Comparison of ENCODE assay signal across 1 fruit fly cellular context in the genomic region with DNA sequence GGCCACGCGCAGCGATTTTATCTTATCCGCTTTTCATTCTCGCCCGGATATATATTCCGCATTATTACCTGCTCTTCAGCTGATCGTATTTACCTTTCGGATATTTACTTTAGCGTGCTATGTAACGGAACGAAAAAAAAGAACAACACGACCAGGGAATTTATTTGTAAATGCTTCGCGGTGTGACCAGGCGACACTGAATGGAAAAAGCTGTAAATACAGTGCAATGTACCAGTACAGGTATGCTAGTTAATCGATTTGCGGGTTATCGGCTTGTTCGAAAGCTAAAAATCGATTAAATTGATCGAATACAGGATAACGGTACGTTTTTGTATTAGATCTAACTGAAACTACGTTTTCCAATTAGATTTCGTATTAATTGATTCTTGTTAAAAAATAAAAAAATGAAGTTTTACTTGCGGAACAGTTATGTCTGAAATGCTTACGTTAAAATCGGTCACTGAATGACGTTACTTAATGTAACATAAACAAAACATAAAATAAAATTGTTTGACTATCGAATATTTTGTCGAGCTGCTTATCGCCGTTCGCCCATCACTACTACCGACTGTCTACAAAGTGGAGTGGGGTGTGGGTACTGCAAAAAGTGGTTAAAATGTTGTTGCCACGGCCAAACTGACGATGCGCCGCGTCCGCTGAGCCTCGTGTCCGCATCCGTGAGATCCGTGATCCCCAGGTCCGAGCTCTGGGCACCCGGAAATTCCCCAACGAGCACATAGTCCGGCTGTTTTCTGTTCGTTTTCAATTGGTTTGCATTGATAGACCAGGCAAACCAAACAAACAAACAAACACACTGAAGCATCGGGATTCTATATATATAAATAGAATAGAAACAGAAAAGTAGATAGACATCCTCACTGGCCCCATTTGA.
TF ChIP-seq lines count a peak whose summit lies in the region.

A gene (minus strand): TSS at position 203 of the 892 bp plus-strand sequence.
A gene (plus strand): TSS at position 553 of the 892 bp plus-strand sequence.

TF ChIP-seq in whole organism, embryonic, 481 proteins besides CTCF, POLR2A, EP300 and RAD21 (continued from another document and continues in another):
- TF ChIP-seq Hsf (GFP tag; optimal IDR thresholded peaks at IDR 0.05; lab: Kevin White, UChicago) (peak; percentile 25), Hr78 (GFP tag; optimal IDR thresholded peaks at IDR 0.05; lab: Kevin White, UChicago) (no peak), CG6689 (GFP tag; IDR thresholded peaks at IDR 0.05; lab: Robert Waterston, UW) (0 out of 2 replicates have a peak, but pooled peaks have one; percentile 31), disco-r (GFP tag; optimal IDR thresholded peaks at IDR 0.05; lab: Kevin White, UChicago) (peak; percentile 68), vnd (GFP tag; IDR thresholded peaks at IDR 0.05; lab: Robert Waterston, UW; ENCODE audit: partially characterized antibody) (peak; percentile 60), Neu2 (GFP tag; optimal IDR thresholded peaks at IDR 0.05; lab: Kevin White, UChicago; ENCODE audit: borderline replicate concordance) (no peak), pb (GFP tag; optimal IDR thresholded peaks at IDR 0.05; lab: Kevin White, UChicago) (peak; percentile 75), CG2875 (GFP tag; optimal IDR thresholded peaks at IDR 0.05; lab: Kevin White, UChicago) (peak; percentile 88), Xrp1 (GFP tag; IDR thresholded peaks at IDR 0.05; lab: Robert Waterston, UW) (peak; percentile 76), Mes4 (GFP tag; optimal IDR thresholded peaks at IDR 0.05; lab: Kevin White, UChicago) (peak; percentile 76), Atf3 (GFP tag; optimal IDR thresholded peaks at IDR 0.05; lab: Kevin White, UChicago) (peak; percentile 73), CG14050 (GFP tag; IDR thresholded peaks at IDR 0.05; lab: Robert Waterston, UW) (no peak), sr (GFP tag; IDR thresholded peaks at IDR 0.05; lab: Robert Waterston, UW) (peak; percentile 74), lmd (GFP tag; IDR thresholded peaks at IDR 0.05; lab: Robert Waterston, UW) (no peak; the same call in 1 of the 2 replicates), CG17361 (GFP tag; IDR thresholded peaks at IDR 0.05; lab: Robert Waterston, UW) (peak; percentile 70; the same call in 2 of the 3 replicates), CG13296 (GFP tag; optimal IDR thresholded peaks at IDR 0.05; lab: Kevin White, UChicago) (peak; percentile 93), Pdp1 (GFP tag; optimal IDR thresholded peaks at IDR 0.05; lab: Kevin White, UChicago) (peak; percentile 68 to 88), MESR4 (GFP tag; optimal IDR thresholded peaks at IDR 0.05; lab: Kevin White, UChicago) (peak; percentile 76), CG11085 (GFP tag; IDR thresholded peaks at IDR 0.05; lab: Robert Waterston, UW) (peak; percentile 59; the same call in 1 of the 2 replicates), NC2β (GFP tag; optimal IDR thresholded peaks at IDR 0.05; lab: Kevin White, UChicago) (peak; percentile 77), wor (GFP tag; IDR thresholded peaks at IDR 0.05; lab: Robert Waterston, UW) (no peak), hbn (GFP tag; IDR thresholded peaks at IDR 0.05; lab: Robert Waterston, UW; ENCODE audit: partially characterized antibody) (0 out of 2 replicates have a peak, but pooled peaks have one; percentile 18), Hmx (GFP tag; optimal IDR thresholded peaks at IDR 0.05; lab: Kevin White, UChicago) (no peak), CG7839 (tag; optimal IDR thresholded peaks at IDR 0.05; lab: Kevin White, UChicago) (peak; percentile 45), insv (GFP tag; optimal IDR thresholded peaks at IDR 0.05; lab: Kevin White, UChicago) (peak in 1 of 2 experiments; percentile 94), CG10959 (GFP tag; IDR thresholded peaks at IDR 0.05; lab: Robert Waterston, UW) (peak; percentile 13; the same call in 1 of the 2 replicates), CG11504 (tag; optimal IDR thresholded peaks at IDR 0.05; lab: Kevin White, UChicago) (peak; percentile 61), D (optimal IDR thresholded peaks at IDR 0.05; lab: Kevin White, UChicago) (no peak), D (GFP tag; optimal IDR thresholded peaks at IDR 0.05; lab: Kevin White, UChicago) (peak; percentile 74), Lhr (GFP tag; optimal IDR thresholded peaks at IDR 0.05; lab: Kevin White, UChicago) (peak; percentile 71), CG32772 (GFP tag; IDR thresholded peaks at IDR 0.05; lab: Robert Waterston, UW) (peak; percentile 45; the same call in 1 of the 2 replicates), CG4617 (GFP tag; optimal IDR thresholded peaks at IDR 0.05; lab: Kevin White, UChicago; ENCODE audit: borderline replicate concordance) (peak; percentile 47), Fer3 (tag; optimal IDR thresholded peaks at IDR 0.05; lab: Kevin White, UChicago) (peak; percentile 82), CG7928 (GFP tag; optimal IDR thresholded peaks at IDR 0.05; lab: Kevin White, UChicago) (peak; percentile 61), H15 (GFP tag; IDR thresholded peaks at IDR 0.05; lab: Robert Waterston, UW) (no peak), Sry-β (GFP tag; optimal IDR thresholded peaks at IDR 0.05; lab: Kevin White, UChicago) (peak; percentile 47), gcm (GFP tag; optimal IDR thresholded peaks at IDR 0.05; lab: Kevin White, UChicago) (peak; percentile 75), slbo (GFP tag; IDR thresholded peaks at IDR 0.05; lab: Robert Waterston, UW) (peak; percentile 51; the same call in 1 of the 2 replicates), E2f1 (GFP tag; IDR thresholded peaks at IDR 0.05; lab: Robert Waterston, UW) (peak; percentile 48; the same call in 1 of the 2 replicates), crp (GFP tag; optimal IDR thresholded peaks at IDR 0.05; lab: Kevin White, UChicago) (peak in 1 of 2 experiments; percentile 56), CG10147 (GFP tag; optimal IDR thresholded peaks at IDR 0.05; lab: Kevin White, UChicago) (no peak), hth (optimal IDR thresholded peaks at IDR 0.05; lab: Kevin White, UChicago) (no peak), Lim3 (GFP tag; IDR thresholded peaks at IDR 0.05; lab: Robert Waterston, UW) (no peak), CG1024 (GFP tag; IDR thresholded peaks at IDR 0.05; lab: Robert Waterston, UW) (peak; percentile 53; the same call in 1 of the 2 replicates), Rx (GFP tag; IDR thresholded peaks at IDR 0.05; lab: Robert Waterston, UW) (no peak), nmo (GFP tag; optimal IDR thresholded peaks at IDR 0.05; lab: Kevin White, UChicago) (peak; percentile 46), CG16863 (GFP tag; optimal IDR thresholded peaks at IDR 0.05; lab: Kevin White, UChicago) (peak; percentile 78), Max (GFP tag; optimal IDR thresholded peaks at IDR 0.05; lab: Kevin White, UChicago) (peak; percentile 71), Dref (GFP tag; IDR thresholded peaks at IDR 0.05; lab: Robert Waterston, UW) (peak; percentile 86), CG1233 (GFP tag; optimal IDR thresholded peaks at IDR 0.05; lab: Kevin White, UChicago) (peak; percentile 92), repo (GFP tag; optimal IDR thresholded peaks at IDR 0.05; lab: Kevin White, UChicago) (peak; percentile 75), CG7786 (GFP tag; optimal IDR thresholded peaks at IDR 0.05; lab: Kevin White, UChicago) (peak; percentile 56), CG10543 (GFP tag; optimal IDR thresholded peaks at IDR 0.05; lab: Kevin White, UChicago) (peak; percentile 96), CG14710 (tag; optimal IDR thresholded peaks at IDR 0.05; lab: Kevin White, UChicago) (peak; percentile 65), bab2 (GFP tag; optimal IDR thresholded peaks at IDR 0.05; lab: Kevin White, UChicago) (peak; percentile 85), unc-4 (GFP tag; IDR thresholded peaks at IDR 0.05; lab: Robert Waterston, UW; ENCODE audit: partially characterized antibody) (peak; percentile 65), CG5245 (GFP tag; optimal IDR thresholded peaks at IDR 0.05; lab: Kevin White, UChicago) (peak; percentile 67), Gsc (GFP tag; IDR thresholded peaks at IDR 0.05; lab: Robert Waterston, UW) (no peak), Ada2b (GFP tag; IDR thresholded peaks at IDR 0.05; lab: Robert Waterston, UW) (no peak), CG7372 (GFP tag; IDR thresholded peaks at IDR 0.05; lab: Robert Waterston, UW) (peak; percentile 38; the same call in 1 of the 2 replicates), dmrt99B (tag; optimal IDR thresholded peaks at IDR 0.05; lab: Kevin White, UChicago) (peak; percentile 66), ab (GFP tag; optimal IDR thresholded peaks at IDR 0.05; lab: Kevin White, UChicago) (no peak), Hmr (GFP tag; optimal IDR thresholded peaks at IDR 0.05; lab: Kevin White, UChicago) (peak; percentile 90), slou (GFP tag; optimal IDR thresholded peaks at IDR 0.05; lab: Kevin White, UChicago) (peak; percentile 50), cg (GFP tag; optimal IDR thresholded peaks at IDR 0.05; lab: Kevin White, UChicago) (peak; percentile 63), Opbp (GFP tag; IDR thresholded peaks at IDR 0.05; lab: Robert Waterston, UW; ENCODE audit: partially characterized antibody) (peak; percentile 66; the same call in 2 of the 3 replicates), CG17612 (GFP tag; IDR thresholded peaks at IDR 0.05; lab: Robert Waterston, UW) (no peak), luna (GFP tag; optimal IDR thresholded peaks at IDR 0.05; lab: Kevin White, UChicago) (peak; percentile 67), CG31224 (GFP tag; IDR thresholded peaks at IDR 0.05; lab: Robert Waterston, UW) (no peak), D19B (GFP tag; optimal IDR thresholded peaks at IDR 0.05; lab: Kevin White, UChicago) (peak; percentile 36), dpn (GFP tag; optimal IDR thresholded peaks at IDR 0.05; lab: Kevin White, UChicago) (peak; percentile 48 to 82), ATbp (GFP tag; optimal IDR thresholded peaks at IDR 0.05; lab: Kevin White, UChicago) (peak; percentile 88), CG18619 (GFP tag; optimal IDR thresholded peaks at IDR 0.05; lab: Kevin White, UChicago) (peak; percentile 85), Fer2 (tag; optimal IDR thresholded peaks at IDR 0.05; lab: Kevin White, UChicago) (peak; percentile 67), CG6791 (GFP tag; IDR thresholded peaks at IDR 0.05; lab: Robert Waterston, UW; ENCODE audit: partially characterized antibody) (peak; percentile 79), CG14860 (GFP tag; IDR thresholded peaks at IDR 0.05; lab: Robert Waterston, UW; ENCODE audit: partially characterized antibody) (peak; percentile 76), CG10274 (GFP tag; optimal IDR thresholded peaks at IDR 0.05; lab: Kevin White, UChicago) (peak; percentile 18), ranshi (GFP tag; IDR thresholded peaks at IDR 0.05; lab: Robert Waterston, UW) (no peak; the same call in 1 of the 2 replicates), emc (GFP tag; optimal IDR thresholded peaks at IDR 0.05; lab: Kevin White, UChicago) (no peak), Elba2 (GFP tag; optimal IDR thresholded peaks at IDR 0.05; lab: Kevin White, UChicago) (no peak), ind (GFP tag; optimal IDR thresholded peaks at IDR 0.05; lab: Kevin White, UChicago) (peak; percentile 21), btn (GFP tag; optimal IDR thresholded peaks at IDR 0.05; lab: Kevin White, UChicago) (peak; percentile 64), Nf-YC (tag; optimal IDR thresholded peaks at IDR 0.05; lab: Kevin White, UChicago) (peak; percentile 56), Ets97D (GFP tag; optimal IDR thresholded peaks at IDR 0.05; lab: Kevin White, UChicago) (peak; percentile 58), Oli (tag; optimal IDR thresholded peaks at IDR 0.05; lab: Kevin White, UChicago) (peak; percentile 3), sens-2 (GFP tag; IDR thresholded peaks at IDR 0.05; lab: Robert Waterston, UW) (0 out of 2 replicates have a peak, but pooled peaks have one; percentile 37), klu (GFP tag; IDR thresholded peaks at IDR 0.05; lab: Robert Waterston, UW) (no peak), Usf (GFP tag; optimal IDR thresholded peaks at IDR 0.05; lab: Kevin White, UChicago) (no peak), br (optimal IDR thresholded peaks at IDR 0.05; lab: Kevin White, UChicago) (no peak), ac (GFP tag; optimal IDR thresholded peaks at IDR 0.05; lab: Kevin White, UChicago) (peak; percentile 71), CG5953 (GFP tag; IDR thresholded peaks at IDR 0.05; lab: Robert Waterston, UW) (peak; percentile 77), Side (GFP tag; optimal IDR thresholded peaks at IDR 0.05; lab: Kevin White, UChicago) (peak; percentile 82), Chrac-16 (GFP tag; optimal IDR thresholded peaks at IDR 0.05; lab: Kevin White, UChicago) (no peak), sc (optimal IDR thresholded peaks at IDR 0.05; lab: Kevin White, UChicago) (no peak), sc (GFP tag; optimal IDR thresholded peaks at IDR 0.05; lab: Kevin White, UChicago) (peak; percentile 69), CG13775 (GFP tag; optimal IDR thresholded peaks at IDR 0.05; lab: Kevin White, UChicago) (peak; percentile 47), Ravus (GFP tag; IDR thresholded peaks at IDR 0.05; lab: Robert Waterston, UW) (no peak), MBD-R2 (GFP tag; IDR thresholded peaks at IDR 0.05; lab: Robert Waterston, UW) (peak; percentile 34; the same call in 1 of the 2 replicates), CG31388 (GFP tag; optimal IDR thresholded peaks at IDR 0.05; lab: Kevin White, UChicago) (no peak), CG6683 (GFP tag; optimal IDR thresholded peaks at IDR 0.05; lab: Kevin White, UChicago) (peak; percentile 70), CG34422 (GFP tag; IDR thresholded peaks at IDR 0.05; lab: Robert Waterston, UW) (peak; percentile 77; the same call in 1 of the 3 replicates), nau (GFP tag; optimal IDR thresholded peaks at IDR 0.05; lab: Kevin White, UChicago) (peak; percentile 90), CG30403 (GFP tag; optimal IDR thresholded peaks at IDR 0.05; lab: Kevin White, UChicago) (peak; percentile 28), sqz (GFP tag; optimal IDR thresholded peaks at IDR 0.05; lab: Kevin White, UChicago) (peak; percentile 95), row (GFP tag; IDR thresholded peaks at IDR 0.05; lab: Robert Waterston, UW) (peak; percentile 54), CG9215 (GFP tag; IDR thresholded peaks at IDR 0.05; lab: Robert Waterston, UW) (no peak), ken (GFP tag; IDR thresholded peaks at IDR 0.05; lab: Robert Waterston, UW) (no peak), chif (GFP tag; optimal IDR thresholded peaks at IDR 0.05; lab: Kevin White, UChicago) (peak; percentile 68 to 69), chm (GFP tag; IDR thresholded peaks at IDR 0.05; lab: Robert Waterston, UW) (peak; percentile 92), YL-1 (GFP tag; optimal IDR thresholded peaks at IDR 0.05; lab: Kevin White, UChicago) (peak; percentile 92), Fer1 (GFP tag; optimal IDR thresholded peaks at IDR 0.05; lab: Kevin White, UChicago) (peak; percentile 85), zf30C (GFP tag; optimal IDR thresholded peaks at IDR 0.05; lab: Kevin White, UChicago) (no peak), shn (GFP tag; optimal IDR thresholded peaks at IDR 0.05; lab: Kevin White, UChicago) (peak; percentile 71), tna (GFP tag; IDR thresholded peaks at IDR 0.05; lab: Robert Waterston, UW; ENCODE audit: partially characterized antibody) (peak; percentile 68), zen (tag; optimal IDR thresholded peaks at IDR 0.05; lab: Kevin White, UChicago) (peak; percentile 58), psq (GFP tag; optimal IDR thresholded peaks at IDR 0.05; lab: Kevin White, UChicago) (peak; percentile 71)
